Worm (Caenorhabditis elegans): ENCODE results near the gene spdl-1.

- no peak for TF ChIP-seq tbx-11 (GFP tag; IDR thresholded peaks at IDR 0.05)
- TF ChIP-seq ama-1 (optimal IDR thresholded peaks at IDR 0.05) = no peak
- TF ChIP-seq flt-1 (GFP tag; IDR thresholded peaks at IDR 0.05) = no peak
- no peak for TF ChIP-seq sea-1 (GFP tag; conservative IDR thresholded peaks at IDR 0.05)
- no peak for TF ChIP-seq hmbx-1 (tag; optimal IDR thresholded peaks at IDR 0.05)
- TF ChIP-seq aly-1 (tag; optimal IDR thresholded peaks at IDR 0.05) = no peak
- TF ChIP-seq ceh-13 (GFP tag; optimal IDR thresholded peaks at IDR 0.05) = no peak
- TF ChIP-seq F13C5.2 (tag; optimal IDR thresholded peaks at IDR 0.05) = no peak
- TF ChIP-seq B0310.2 (tag; optimal IDR thresholded peaks at IDR 0.05) = no peak
- TF ChIP-seq tra-4 (tag; optimal IDR thresholded peaks at IDR 0.05) = no peak
- no peak for TF ChIP-seq scrt-1 (GFP tag; IDR thresholded peaks at IDR 0.05)
These were observed 34.9 kb downstream of the spdl-1 start, which contains the start of gene cki-2 for ce11 chrII:7816163-7816776.

All from whole organism, early embryonic.